Fruit fly (Drosophila melanogaster) whole organism, embryonic: ENCODE data around the gene CG7289.

Source experiments
- Atf6 ChIP-seq: fragments of 200-800 bp; sonication (Bioruptor generic); IDR thresholded peaks from 2 replicates; pipeline ENCODE4 v1.3.6; 2022; ENCODE audit warnings: missing biosample characterization, missing genetic modification characterization
- CG1024 ChIP-seq: fragments of 200-800 bp; sonication (Bioruptor generic); IDR thresholded peaks from 2 replicates; pipeline ENCODE4 v1.3.6; 2022; ENCODE audit warnings: missing biosample characterization, missing genetic modification characterization
- CG10979 ChIP-seq: fragments of 200-800 bp; sonication (Bioruptor generic); optimal IDR thresholded peaks from 2 replicates; lab custom pipeline; 2018; ENCODE audit warnings: missing biosample characterization, mild to moderate bottlenecking, missing genetic modification characterization, moderate library complexity
- CG12659 ChIP-seq: fragments of 200-800 bp; sonication (Bioruptor generic); optimal IDR thresholded peaks from 3 replicates; lab custom pipeline; 2017; ENCODE audit warnings: mild to moderate bottlenecking, missing biosample characterization, missing genetic modification reagents, missing genetic modification characterization
- CG15601 ChIP-seq: fragments of 200-800 bp; sonication (Bioruptor generic); optimal IDR thresholded peaks from 3 replicates; lab custom pipeline; 2019; ENCODE audit warnings: missing biosample characterization, mild to moderate bottlenecking, missing genetic modification characterization, moderate library complexity
- CG1602 ChIP-seq: fragments of 200-800 bp; sonication (Bioruptor generic); optimal IDR thresholded peaks from 3 replicates; lab custom pipeline; 2016; ENCODE audit warnings: missing biosample characterization, missing genetic modification characterization
- CG1603 ChIP-seq: fragments of 200-800 bp; sonication (Bioruptor generic); optimal IDR thresholded peaks from 2 replicates; lab custom pipeline; 2019; ENCODE audit warnings: missing biosample characterization, mild to moderate bottlenecking, missing genetic modification characterization, moderate library complexity
- CG17829 ChIP-seq: fragments of 200-800 bp; optimal IDR thresholded peaks from 2 replicates; lab custom pipeline; 2019; ENCODE audit warnings: missing biosample characterization, mild to moderate bottlenecking, missing genetic modification characterization, moderate library complexity
- CG18599 ChIP-seq: fragments of 200-800 bp; sonication (Bioruptor generic); optimal IDR thresholded peaks from 3 replicates; lab custom pipeline; 2017; ENCODE audit warnings: missing biosample characterization, missing genetic modification characterization, mild to moderate bottlenecking, moderate library complexity, missing genetic modification reagents
- CG3726 ChIP-seq: fragments of 200-800 bp; sonication (Bioruptor generic); IDR thresholded peaks from 3 replicates; pipeline ENCODE4, ENCODE4 v1.3.6; 2022; ENCODE audit warnings: missing biosample characterization, missing genetic modification characterization
- CG4282 ChIP-seq: fragments of 200-800 bp; sonication (Bioruptor generic); optimal IDR thresholded peaks from 2 replicates; lab custom pipeline; 2016; ENCODE audit warnings: missing biosample characterization, missing genetic modification characterization
- CG7556 ChIP-seq: fragments of 200-800 bp; sonication (Bioruptor generic); optimal IDR thresholded peaks from 2 replicates; lab custom pipeline; 2017; ENCODE audit warnings: missing biosample characterization, mild to moderate bottlenecking, missing genetic modification characterization
- CG7987 ChIP-seq: fragments of 200-800 bp; sonication (Bioruptor generic); optimal IDR thresholded peaks from 2 replicates; lab custom pipeline; 2018; ENCODE audit warnings: missing biosample characterization, mild to moderate bottlenecking, missing genetic modification characterization, moderate library complexity
- CG8924 ChIP-seq: fragments of 200-800 bp; optimal IDR thresholded peaks from 3 replicates; lab custom pipeline; 2019; ENCODE audit warnings: missing biosample characterization, mild to moderate bottlenecking, missing genetic modification characterization, moderate library complexity
- CrebB ChIP-seq: fragments of 200-800 bp; sonication (Bioruptor generic); optimal IDR thresholded peaks from 3 replicates; lab custom pipeline; 2018; ENCODE audit warnings: missing biosample characterization, mild to moderate bottlenecking, missing genetic modification characterization
- Ets65A ChIP-seq: fragments of 200-800 bp; sonication (Bioruptor generic); peaks from one replicate; lab custom pipeline; 2016; ENCODE audit warnings: missing biosample characterization, missing genetic modification characterization
- HLHmδ ChIP-seq: fragments of 200-800 bp; sonication (Bioruptor generic); optimal IDR thresholded peaks from 2 replicates; lab custom pipeline; 2018; ENCODE audit warnings: missing biosample characterization, mild to moderate bottlenecking, missing genetic modification characterization, moderate library complexity
- Hmr ChIP-seq: fragments of 200-800 bp; sonication (Bioruptor generic); optimal IDR thresholded peaks from 3 replicates; lab custom pipeline; 2017; ENCODE audit warnings: mild to moderate bottlenecking, missing biosample characterization, missing genetic modification reagents, missing genetic modification characterization
- Lim3 ChIP-seq: fragments of 200-800 bp; sonication (Bioruptor generic); IDR thresholded peaks from 2 replicates; pipeline ENCODE4 v1.3.6; 2022; ENCODE audit warnings: missing biosample characterization, missing genetic modification characterization
- Mrtf ChIP-seq: fragments of 200-800 bp; sonication (Bioruptor generic); IDR thresholded peaks from 3 replicates; pipeline ENCODE4 v1.3.6; 2022; ENCODE audit warnings: missing biosample characterization, missing genetic modification characterization
- Myb ChIP-seq: fragments of 200-800 bp; sonication (Bioruptor generic); optimal IDR thresholded peaks from 2 replicates; lab custom pipeline; 2016; ENCODE audit warnings: missing biosample characterization, missing genetic modification characterization
- Poxn ChIP-seq: fragments of 200-800 bp; sonication (Bioruptor generic); IDR thresholded peaks from 2 replicates; pipeline ENCODE4 v1.3.6; 2022; ENCODE audit warnings: missing biosample characterization, missing genetic modification characterization
- Ptx1 ChIP-seq: fragments of 200-800 bp; sonication (Bioruptor generic); IDR thresholded peaks from 2 replicates; pipeline ENCODE4 v1.3.6; 2022; ENCODE audit warnings: missing biosample characterization, missing genetic modification characterization
- Sox102F ChIP-seq: fragments of 200-800 bp; sonication (Bioruptor generic); optimal IDR thresholded peaks from 2 replicates; lab custom pipeline; 2018; ENCODE audit warnings: missing biosample characterization, mild to moderate bottlenecking, missing genetic modification characterization, moderate library complexity
- TFAM ChIP-seq: fragments of 200-800 bp; sonication (Bioruptor generic); optimal IDR thresholded peaks from 2 replicates; lab custom pipeline; 2017; ENCODE audit warnings: missing biosample characterization, missing genetic modification characterization, inconsistent platforms
- bsh ChIP-seq, 2 experiments: fragments of 200-800 bp; sonication (Bioruptor generic); optimal IDR thresholded peaks; 2 replicates each; lab custom pipeline; 2017 to 2018; ENCODE audit warnings: mild to moderate bottlenecking in 2 of 2, missing biosample characterization in 2 of 2, missing genetic modification characterization in 2 of 2, moderate library complexity in 1 of 2
- chm ChIP-seq: fragments of 200-800 bp; sonication (Bioruptor generic); IDR thresholded peaks from 2 replicates; pipeline ENCODE4 v1.3.6; 2022; ENCODE audit warnings: missing biosample characterization, missing genetic modification characterization
- dmrt99B ChIP-seq: fragments of 200-800 bp; sonication (Bioruptor generic); optimal IDR thresholded peaks from 2 replicates; lab custom pipeline; 2018; ENCODE audit warnings: missing biosample characterization, mild to moderate bottlenecking, missing genetic modification characterization, moderate library complexity
- ewg ChIP-seq: fragments of 200-800 bp; sonication (Bioruptor generic); optimal IDR thresholded peaks from 3 replicates; lab custom pipeline; 2017; ENCODE audit warnings: mild to moderate bottlenecking, missing biosample characterization, missing genetic modification reagents, missing genetic modification characterization
- fd96Cb ChIP-seq: fragments of 200-800 bp; sonication (Bioruptor generic); optimal IDR thresholded peaks from 2 replicates; lab custom pipeline; 2018; ENCODE audit warnings: missing biosample characterization, mild to moderate bottlenecking, missing genetic modification characterization, moderate library complexity
- gem ChIP-seq: fragments of 200-800 bp; sonication (Bioruptor generic); optimal IDR thresholded peaks from 2 replicates; lab custom pipeline; 2019; ENCODE audit warnings: missing biosample characterization, mild to moderate bottlenecking, missing genetic modification characterization, moderate library complexity
- lmd ChIP-seq: fragments of 200-800 bp; sonication (Bioruptor generic); IDR thresholded peaks from 2 replicates; pipeline ENCODE4 v1.3.6; 2022; ENCODE audit warnings: missing biosample characterization, missing genetic modification characterization
- row ChIP-seq: fragments of 200-800 bp; sonication (Bioruptor generic); IDR thresholded peaks from 3 replicates; pipeline ENCODE4 v1.3.6; 2022; ENCODE audit warnings: missing biosample characterization, missing genetic modification characterization
- sens ChIP-seq: fragments of 200-800 bp; sonication (Bioruptor generic); peaks from one replicate; lab custom pipeline; 2016; ENCODE audit warnings: missing biosample characterization, missing genetic modification characterization
- shn ChIP-seq: fragments of 200-800 bp; sonication (Bioruptor generic); optimal IDR thresholded peaks from 3 replicates; lab custom pipeline; 2016; ENCODE audit warnings: missing biosample characterization, missing genetic modification characterization
- sisA ChIP-seq: fragments of 200-800 bp; sonication (Bioruptor generic); IDR thresholded peaks from 2 replicates; pipeline ENCODE4 v1.3.6; 2022; ENCODE audit warnings: missing biosample characterization, missing genetic modification characterization
- tgo ChIP-seq: fragments of 200-800 bp; sonication (Bioruptor generic); IDR thresholded peaks from 3 replicates; pipeline ENCODE4 v1.3.6; 2022; ENCODE audit warnings: missing biosample characterization, missing genetic modification characterization
- wdn ChIP-seq: fragments of 200-800 bp; sonication (Bioruptor generic); IDR thresholded peaks from 2 replicates; pipeline ENCODE4 v1.3.6; 2022; ENCODE audit warnings: missing biosample characterization, missing genetic modification characterization
- zfh1 ChIP-seq: fragments of 200-800 bp; sonication (Bioruptor generic); IDR thresholded peaks from 3 replicates; pipeline ENCODE4 v1.3.6; 2022; ENCODE audit warnings: missing biosample characterization, missing genetic modification characterization

Gene CG7289

dm6 chr2L:1959420-1959819 is 22.6 kb upstream of the CG7289 start (continued):
- peak; percentile 63 for TF ChIP-seq row (GFP tag; lab: Robert Waterston, UW)
- peak; percentile 42 for TF ChIP-seq lmd (GFP tag; lab: Robert Waterston, UW)
- TF ChIP-seq Atf6, result no peak
- TF ChIP-seq Ptx1, result peak; percentile 55; the same call in 1 of the 2 replicates
- TF ChIP-seq CG3726, result no peak
- TF ChIP-seq sisA (GFP tag; lab: Robert Waterston, UW), result peak; percentile 38
- peak; percentile 59; the same call in 2 of the 3 replicates for TF ChIP-seq zfh1 (GFP tag; lab: Robert Waterston, UW)
- TF ChIP-seq fd96Cb (tag; lab: Kevin White, UChicago), result no peak
- peak; percentile 14 for TF ChIP-seq ewg (GFP tag; lab: Kevin White, UChicago)
- TF ChIP-seq CG8924 (tag; lab: Kevin White, UChicago), result peak; percentile 16
- TF ChIP-seq Myb (GFP tag; lab: Kevin White, UChicago), result no peak
- TF ChIP-seq CG12659 (GFP tag; lab: Kevin White, UChicago), result no peak
- TF ChIP-seq tgo (GFP tag; lab: Robert Waterston, UW), result peak; percentile 52; the same call in 1 of the 3 replicates
- no peak for TF ChIP-seq Mrtf (GFP tag; lab: Robert Waterston, UW)
- peak; percentile 4 for TF ChIP-seq CrebB (tag; lab: Kevin White, UChicago)
- peak; percentile 4 for TF ChIP-seq CG7556 (GFP tag; lab: Kevin White, UChicago)
- peak; percentile 8 for TF ChIP-seq CG18599 (GFP tag; lab: Kevin White, UChicago)
- TF ChIP-seq dmrt99B (tag; lab: Kevin White, UChicago), result peak; percentile 27
- no peak for TF ChIP-seq CG1602 (GFP tag; lab: Kevin White, UChicago)
- no peak for TF ChIP-seq CG17829

dm6 chr2L:1960056-1960455 is 22.0 kb upstream of the CG7289 start:
- TF ChIP-seq Poxn (GFP tag; lab: Robert Waterston, UW), result no peak
- TF ChIP-seq Sox102F (GFP tag; lab: Kevin White, UChicago), result peak; percentile 11
- TF ChIP-seq Ets65A (GFP tag; lab: Kevin White, UChicago), result peak; percentile 40
- TF ChIP-seq zfh1 (GFP tag; lab: Robert Waterston, UW), result peak; percentile 40; the same call in 1 of the 3 replicates
- TF ChIP-seq CG1603 (tag; lab: Kevin White, UChicago), result peak; percentile 48
- TF ChIP-seq wdn (GFP tag; lab: Robert Waterston, UW), result no peak
- TF ChIP-seq sens, result peak; percentile 71
- no peak for TF ChIP-seq Lim3 (GFP tag; lab: Robert Waterston, UW)
- no peak for TF ChIP-seq shn
- TF ChIP-seq row (GFP tag; lab: Robert Waterston, UW), result peak; percentile 37; the same call in 1 of the 3 replicates
- peak; percentile 6 for TF ChIP-seq CG10979 (tag; lab: Kevin White, UChicago)
- no peak for TF ChIP-seq HLHmδ (GFP tag; lab: Kevin White, UChicago)
- no peak for TF ChIP-seq TFAM
- TF ChIP-seq chm, result no peak
- no peak for TF ChIP-seq CG7987 (GFP tag; lab: Kevin White, UChicago)
- no peak for TF ChIP-seq CG15601 (tag; lab: Kevin White, UChicago)
- TF ChIP-seq gem (tag; lab: Kevin White, UChicago), result peak; percentile 28
- TF ChIP-seq Hmr (GFP tag; lab: Kevin White, UChicago), result no peak
- TF ChIP-seq lmd (GFP tag; lab: Robert Waterston, UW), result 0 out of 2 replicates have a peak, but pooled peaks have one; percentile 21
- TF ChIP-seq CG1024 (GFP tag; lab: Robert Waterston, UW), result peak; percentile 42; the same call in 1 of the 2 replicates
- TF ChIP-seq bsh (GFP tag; optimal IDR thresholded peaks at IDR 0.05; lab: Kevin White, UChicago), result peak in 1 of 2 experiments; percentile 23
- no peak for TF ChIP-seq CG4282 (GFP tag; lab: Kevin White, UChicago)
